Fruit fly (Drosophila melanogaster) whole organism, pupa: ENCODE results near the gene Rap1.

Experiments
- CG12605 ChIP-seq: fragments of 200-800 bp; sonication (Bioruptor generic); IDR thresholded peaks from 2 replicates; pipeline ENCODE4 v1.3.6; 2022; ENCODE audit warnings: missing biosample characterization, missing genetic modification characterization
- rn ChIP-seq: fragments of 200-800 bp; sonication (Bioruptor generic); IDR thresholded peaks from 2 replicates; pipeline ENCODE4 v1.3.6; 2022; ENCODE audit warnings: missing biosample characterization, missing genetic modification characterization

DNA sequence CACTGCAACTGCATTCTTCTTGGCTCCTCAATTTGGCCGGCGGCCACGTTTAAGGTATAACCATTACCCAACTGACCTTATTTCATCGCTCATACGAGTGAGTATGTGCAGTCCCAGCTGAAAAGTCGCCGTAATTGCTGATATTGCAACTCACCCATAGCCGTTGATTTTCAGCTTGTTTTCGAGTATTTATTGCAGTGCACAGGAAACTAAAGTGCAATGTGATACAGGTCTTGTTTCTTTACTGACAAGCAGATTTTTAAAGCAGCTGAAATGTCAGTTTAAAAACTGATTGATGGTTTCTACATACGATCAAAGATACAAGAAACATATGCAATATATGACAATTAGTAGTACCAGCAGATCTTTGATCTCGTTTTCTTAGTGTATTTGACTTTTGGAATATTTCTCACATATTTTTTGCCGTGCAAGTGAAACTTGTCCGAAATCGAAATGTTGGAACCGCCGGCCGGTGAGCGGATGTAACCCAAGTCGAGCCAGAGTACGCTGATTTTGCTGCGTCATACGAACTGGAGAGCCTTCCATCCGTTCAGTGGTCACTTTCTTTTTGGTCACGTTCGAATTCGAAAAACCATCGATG is 26.0 kb upstream of the Rap1 start:
- no peak for TF ChIP-seq rn (GFP tag; lab: Robert Waterston, UW)
- TF ChIP-seq CG12605 (GFP tag; lab: Robert Waterston, UW): no peak
